Fruit fly (Drosophila melanogaster) whole organism, embryonic: Measurements from ENCODE around the gene Mybbp1A.

ENCODE experiments used
- ATbp ChIP-seq: fragments of 200-800 bp; sonication (Bioruptor generic); optimal IDR thresholded peaks from 2 replicates; lab custom pipeline; 2017; ENCODE audit warnings: missing biosample characterization, mild to moderate bottlenecking, missing genetic modification characterization, missing genetic modification reagents
- Atf-2 ChIP-seq: fragments of 200-800 bp; sonication (Bioruptor generic); optimal IDR thresholded peaks from 2 replicates; lab custom pipeline; 2016; ENCODE audit warnings: missing biosample characterization, missing genetic modification characterization
- CG11247 ChIP-seq: fragments of 200-800 bp; sonication (Bioruptor generic); IDR thresholded peaks from 2 replicates; pipeline ENCODE4 v1.3.6; 2022; ENCODE audit warnings: missing biosample characterization, missing genetic modification characterization
- CG11504 ChIP-seq: fragments of 200-800 bp; sonication (Bioruptor generic); optimal IDR thresholded peaks from 3 replicates; lab custom pipeline; 2019; ENCODE audit warnings: missing biosample characterization, mild to moderate bottlenecking, missing genetic modification characterization, moderate library complexity
- CG14441 ChIP-seq: fragments of 200-800 bp; sonication (Bioruptor generic); IDR thresholded peaks from 2 replicates; pipeline ENCODE4 v1.3.6; 2022; ENCODE audit warnings: missing biosample characterization, missing genetic modification characterization
- CG15073 ChIP-seq: fragments of 200-800 bp; sonication (Bioruptor generic); optimal IDR thresholded peaks from 2 replicates; lab custom pipeline; 2016; ENCODE audit warnings: missing biosample characterization, missing genetic modification characterization
- CG15269 ChIP-seq: fragments of 200-800 bp; sonication (Bioruptor generic); optimal IDR thresholded peaks from 2 replicates; lab custom pipeline; 2018; ENCODE audit warnings: missing biosample characterization, mild to moderate bottlenecking, missing genetic modification characterization, moderate library complexity
- CG18619 ChIP-seq: fragments of 200-800 bp; sonication (Bioruptor generic); optimal IDR thresholded peaks from 3 replicates; lab custom pipeline; 2017; ENCODE audit warnings: missing biosample characterization, mild to moderate bottlenecking, missing genetic modification characterization
- CG30403 ChIP-seq: fragments of 200-800 bp; sonication (Bioruptor generic); optimal IDR thresholded peaks from 3 replicates; lab custom pipeline; 2016; ENCODE audit warnings: missing biosample characterization, missing genetic modification characterization
- CG6175 ChIP-seq: fragments of 200-800 bp; sonication (Bioruptor generic); IDR thresholded peaks from 3 replicates; pipeline ENCODE4 v1.3.6; 2022; ENCODE audit warnings: missing biosample characterization, missing genetic modification characterization
- CG6654 ChIP-seq: fragments of 200-800 bp; sonication (Bioruptor generic); optimal IDR thresholded peaks from 2 replicates; lab custom pipeline; 2017; ENCODE audit warnings: missing biosample characterization, mild to moderate bottlenecking, missing genetic modification characterization
- CG7928 ChIP-seq: fragments of 200-800 bp; sonication (Bioruptor generic); optimal IDR thresholded peaks from 2 replicates; lab custom pipeline; 2017; ENCODE audit warnings: missing biosample characterization, mild to moderate bottlenecking, missing genetic modification characterization
- CG9797 ChIP-seq: fragments of 200-800 bp; sonication (Bioruptor generic); optimal IDR thresholded peaks from 3 replicates; lab custom pipeline; 2018; ENCODE audit warnings: missing biosample characterization, mild to moderate bottlenecking, missing genetic modification characterization
- CG9876 ChIP-seq: fragments of 200-800 bp; sonication (Bioruptor generic); optimal IDR thresholded peaks from 2 replicates; lab custom pipeline; 2016; ENCODE audit warnings: missing biosample characterization, missing genetic modification characterization
- Doc2 ChIP-seq: fragments of 200-800 bp; sonication (Bioruptor generic); IDR thresholded peaks from 2 replicates; pipeline ENCODE4 v1.3.6; 2022; ENCODE audit warnings: missing biosample characterization, missing genetic modification characterization
- H15 ChIP-seq: fragments of 200-800 bp; sonication (Bioruptor generic); IDR thresholded peaks from 3 replicates; pipeline ENCODE4 v1.3.6; 2022; ENCODE audit warnings: missing biosample characterization, missing genetic modification characterization
- HmgD ChIP-seq: fragments of 200-800 bp; sonication (Bioruptor generic); optimal IDR thresholded peaks from 3 replicates; lab custom pipeline; 2016; ENCODE audit warnings: missing biosample characterization, missing genetic modification characterization
- Hr3 ChIP-seq: fragments of 200-800 bp; sonication (Bioruptor generic); optimal IDR thresholded peaks from 3 replicates; lab custom pipeline; 2016; ENCODE audit warnings: missing biosample characterization, missing genetic modification characterization
- Mrtf ChIP-seq: fragments of 200-800 bp; sonication (Bioruptor generic); IDR thresholded peaks from 3 replicates; pipeline ENCODE4 v1.3.6; 2022; ENCODE audit warnings: missing biosample characterization, missing genetic modification characterization
- NC2α ChIP-seq: fragments of 200-800 bp; sonication (Bioruptor generic); optimal IDR thresholded peaks from 2 replicates; lab custom pipeline; 2016; ENCODE audit warnings: missing biosample characterization, missing genetic modification characterization
- Oaz ChIP-seq: fragments of 200-800 bp; sonication (Bioruptor generic); IDR thresholded peaks from 2 replicates; pipeline ENCODE4 v1.3.6; 2022; ENCODE audit warnings: missing biosample characterization, missing genetic modification characterization
- Optix ChIP-seq: fragments of 200-800 bp; sonication (Bioruptor generic); IDR thresholded peaks from 3 replicates; pipeline ENCODE4 v1.3.6; 2022; ENCODE audit warnings: missing biosample characterization, missing genetic modification characterization
- Rx ChIP-seq: fragments of 200-800 bp; sonication (Bioruptor generic); IDR thresholded peaks from 2 replicates; pipeline ENCODE4 v1.3.6; 2022; ENCODE audit warnings: missing biosample characterization, missing genetic modification characterization
- Xbp1 ChIP-seq: fragments of 200-800 bp; sonication (Bioruptor generic); optimal IDR thresholded peaks from 3 replicates; lab custom pipeline; 2016; ENCODE audit warnings: missing biosample characterization, mild to moderate bottlenecking, missing genetic modification characterization
- amos ChIP-seq: fragments of 200-800 bp; sonication (Bioruptor generic); IDR thresholded peaks from 2 replicates; pipeline ENCODE4 v1.3.6; 2022; ENCODE audit warnings: missing biosample characterization, missing genetic modification characterization; ENCODE audit not compliant: partially characterized antibody
- cato ChIP-seq: fragments of 200-800 bp; sonication (Bioruptor generic); optimal IDR thresholded peaks from 2 replicates; lab custom pipeline; 2016; ENCODE audit warnings: missing biosample characterization, missing genetic modification characterization, borderline replicate concordance
- chm ChIP-seq: fragments of 200-800 bp; sonication (Bioruptor generic); IDR thresholded peaks from 2 replicates; pipeline ENCODE4 v1.3.6; 2022; ENCODE audit warnings: missing biosample characterization, missing genetic modification characterization
- chn ChIP-seq: fragments of 200-800 bp; sonication (Bioruptor generic); optimal IDR thresholded peaks from 2 replicates; lab custom pipeline; 2016; ENCODE audit warnings: missing biosample characterization, missing genetic modification characterization
- cwo ChIP-seq: fragments of 200-800 bp; sonication (Bioruptor generic); optimal IDR thresholded peaks from 3 replicates; lab custom pipeline; 2017; ENCODE audit warnings: missing biosample characterization, missing genetic modification characterization, mild to moderate bottlenecking, moderate library complexity, missing genetic modification reagents
- exex ChIP-seq: fragments of 200-800 bp; sonication (Bioruptor generic); optimal IDR thresholded peaks from 4 replicates; lab custom pipeline; 2018; ENCODE audit warnings: missing biosample characterization, mild to moderate bottlenecking, missing genetic modification characterization, moderate library complexity
- fd64A ChIP-seq: fragments of 200-800 bp; sonication (Bioruptor generic); optimal IDR thresholded peaks from 3 replicates; lab custom pipeline; 2018; ENCODE audit warnings: missing biosample characterization, mild to moderate bottlenecking, missing genetic modification characterization
- fd96Cb ChIP-seq: fragments of 200-800 bp; sonication (Bioruptor generic); optimal IDR thresholded peaks from 2 replicates; lab custom pipeline; 2018; ENCODE audit warnings: missing biosample characterization, mild to moderate bottlenecking, missing genetic modification characterization, moderate library complexity
- fru ChIP-seq: fragments of >200 bp; optimal IDR thresholded peaks from 2 replicates; lab custom pipeline; 2017
- fu2 ChIP-seq: fragments of 200-800 bp; sonication (Bioruptor generic); optimal IDR thresholded peaks from 2 replicates; lab custom pipeline; 2016; ENCODE audit warnings: missing biosample characterization, missing genetic modification characterization
- gcm2 ChIP-seq: fragments of 200-800 bp; sonication (Bioruptor generic); optimal IDR thresholded peaks from 2 replicates; lab custom pipeline; 2016; ENCODE audit warnings: missing biosample characterization, missing genetic modification characterization
- gfzf ChIP-seq: fragments of 200-800 bp; sonication (Bioruptor generic); optimal IDR thresholded peaks from 2 replicates; lab custom pipeline; 2016; ENCODE audit warnings: missing biosample characterization, mild to moderate bottlenecking, missing genetic modification characterization, moderate library complexity
- gro ChIP-seq: fragments of 200-800 bp; sonication (Bioruptor generic); optimal IDR thresholded peaks from 2 replicates; lab custom pipeline; 2016; ENCODE audit warnings: missing biosample characterization, missing genetic modification characterization
- hkb ChIP-seq, 2 experiments: fragments of 200-800 bp in 1 of 2; fragments of >200 bp in 1 of 2; sonication (Bioruptor generic) in 1 of 2; IDR thresholded peaks in 1 of 2; optimal IDR thresholded peaks in 1 of 2; 2 replicates each; pipeline versions ENCODE4 v1.3.6 to Lab custom; 2017 to 2022; ENCODE audit warnings: missing biosample characterization in 1 of 2, missing genetic modification characterization in 1 of 2
- ind ChIP-seq: fragments of 200-800 bp; sonication (Bioruptor generic); optimal IDR thresholded peaks from 3 replicates; lab custom pipeline; 2016; ENCODE audit warnings: missing biosample characterization, missing genetic modification characterization
- jumu ChIP-seq: fragments of 200-800 bp; sonication (Bioruptor generic); optimal IDR thresholded peaks from 3 replicates; lab custom pipeline; 2016; ENCODE audit warnings: missing biosample characterization, missing genetic modification characterization
- lab ChIP-seq: fragments of 200-800 bp; sonication (Bioruptor generic); optimal IDR thresholded peaks from 3 replicates; lab custom pipeline; 2017; ENCODE audit warnings: missing biosample characterization, missing genetic modification characterization, mild to moderate bottlenecking, moderate library complexity, missing genetic modification reagents
- mld ChIP-seq: fragments of 200-800 bp; sonication (Bioruptor generic); IDR thresholded peaks from 3 replicates; pipeline ENCODE4 v1.3.6; 2022; ENCODE audit warnings: missing biosample characterization, missing genetic modification characterization; ENCODE audit not compliant: partially characterized antibody
- odd ChIP-seq: fragments of 200-800 bp; sonication (Bioruptor generic); optimal IDR thresholded peaks from 2 replicates; lab custom pipeline; 2017; ENCODE audit warnings: missing biosample characterization, mild to moderate bottlenecking, missing genetic modification characterization
- otp ChIP-seq: fragments of 200-800 bp; sonication (Bioruptor generic); IDR thresholded peaks from 3 replicates; pipeline ENCODE4, ENCODE4 v1.3.6; 2022; ENCODE audit warnings: missing biosample characterization, missing genetic modification characterization
- pho ChIP-seq: fragments of 200-800 bp; sonication (Bioruptor generic); optimal IDR thresholded peaks from 2 replicates; lab custom pipeline; 2016; ENCODE audit warnings: missing biosample characterization, missing genetic modification characterization
- ranshi ChIP-seq: fragments of 200-800 bp; sonication (Bioruptor generic); IDR thresholded peaks from 2 replicates; pipeline ENCODE4 v1.3.6; 2022; ENCODE audit warnings: missing biosample characterization, missing genetic modification characterization
- row ChIP-seq: fragments of 200-800 bp; sonication (Bioruptor generic); IDR thresholded peaks from 3 replicates; pipeline ENCODE4 v1.3.6; 2022; ENCODE audit warnings: missing biosample characterization, missing genetic modification characterization
- sd ChIP-seq: fragments of 200-800 bp; sonication (Bioruptor generic); optimal IDR thresholded peaks from 3 replicates; lab custom pipeline; 2018; ENCODE audit warnings: missing biosample characterization, mild to moderate bottlenecking, missing genetic modification characterization, moderate library complexity
- sens-2 ChIP-seq: fragments of 200-800 bp; sonication (Bioruptor generic); IDR thresholded peaks from 2 replicates; pipeline ENCODE4 v1.3.6; 2022; ENCODE audit warnings: missing biosample characterization, missing genetic modification characterization
- slp2 ChIP-seq: fragments of 200-800 bp; sonication (Bioruptor generic); optimal IDR thresholded peaks from 2 replicates; lab custom pipeline; 2016; ENCODE audit warnings: missing biosample characterization, missing genetic modification characterization
- trem ChIP-seq: fragments of 200-800 bp; optimal IDR thresholded peaks from 3 replicates; lab custom pipeline; 2019; ENCODE audit warnings: missing biosample characterization, mild to moderate bottlenecking, missing genetic modification characterization, moderate library complexity
- yki ChIP-seq: fragments of >200 bp; optimal IDR thresholded peaks from 3 replicates; lab custom pipeline; 2018

The Mybbp1A gene

dm6 chrX:618583-618982, 11.0 kb upstream of the Mybbp1A start (continued):
- TF ChIP-seq amos (GFP tag; lab: Robert Waterston, UW) (no peak), gcm2 (GFP tag; lab: Kevin White, UChicago) (no peak), mld (GFP tag; lab: Robert Waterston, UW) (no peak), CG11247 (GFP tag; lab: Robert Waterston, UW) (no peak), CG6654 (GFP tag; lab: Kevin White, UChicago) (no peak), CG15073 (no peak), Mrtf (GFP tag; lab: Robert Waterston, UW) (no peak), cwo (GFP tag; lab: Kevin White, UChicago) (no peak), exex (no peak), H15 (GFP tag; lab: Robert Waterston, UW) (no peak), hkb (optimal IDR thresholded peaks at IDR 0.05; lab: Kevin White, UChicago) (no peak), hkb (GFP tag; IDR thresholded peaks at IDR 0.05; lab: Robert Waterston, UW) (0 out of 2 replicates have a peak, but pooled peaks have one; percentile 28), trem (no peak), CG9876 (GFP tag; lab: Kevin White, UChicago) (peak; percentile 9), CG6175 (GFP tag; lab: Robert Waterston, UW) (no peak), fru (no peak), Optix (GFP tag; lab: Robert Waterston, UW) (0 out of 3 replicates have a peak, but pooled peaks have one; percentile 26), sens-2 (GFP tag; lab: Robert Waterston, UW) (no peak), Hr3 (GFP tag; lab: Kevin White, UChicago) (no peak), Rx (GFP tag; lab: Robert Waterston, UW) (no peak), fd64A (GFP tag; lab: Kevin White, UChicago) (no peak), cato (no peak), Xbp1 (peak; percentile 24), row (GFP tag; lab: Robert Waterston, UW) (peak; percentile 60), gro (GFP tag; lab: Kevin White, UChicago) (peak; percentile 12), CG11504 (tag; lab: Kevin White, UChicago) (peak; percentile 42), fd96Cb (no peak), jumu (no peak), ind (GFP tag; lab: Kevin White, UChicago) (peak; percentile 51), fu2 (no peak), CG7928 (GFP tag; lab: Kevin White, UChicago) (no peak), CG9797 (GFP tag; lab: Kevin White, UChicago) (no peak), Atf-2 (GFP tag; lab: Kevin White, UChicago) (no peak), NC2α (GFP tag; lab: Kevin White, UChicago) (no peak), ATbp (peak; percentile 18), CG30403 (peak; percentile 55), chn (GFP tag; lab: Kevin White, UChicago) (peak; percentile 17), lab (peak; percentile 1), Doc2 (no peak), chm (GFP tag; lab: Robert Waterston, UW) (no peak), CG14441 (GFP tag; lab: Robert Waterston, UW) (no peak), otp (GFP tag; lab: Robert Waterston, UW) (no peak), gfzf (GFP tag; lab: Kevin White, UChicago) (no peak), slp2 (GFP tag; lab: Kevin White, UChicago) (peak; percentile 13), pho (GFP tag; lab: Kevin White, UChicago) (no peak), odd (GFP tag; lab: Kevin White, UChicago) (no peak), CG18619 (GFP tag; lab: Kevin White, UChicago) (no peak), Oaz (GFP tag; lab: Robert Waterston, UW) (no peak), yki (no peak), ranshi (peak; percentile 18; the same call in 1 of the 2 replicates), HmgD (GFP tag; lab: Kevin White, UChicago) (no peak), CG15269 (tag; lab: Kevin White, UChicago) (peak; percentile 37), sd (tag; lab: Kevin White, UChicago) (no peak)
